Fruit fly (Drosophila melanogaster): ENCODE results near the gene CG5342.

DNA sequence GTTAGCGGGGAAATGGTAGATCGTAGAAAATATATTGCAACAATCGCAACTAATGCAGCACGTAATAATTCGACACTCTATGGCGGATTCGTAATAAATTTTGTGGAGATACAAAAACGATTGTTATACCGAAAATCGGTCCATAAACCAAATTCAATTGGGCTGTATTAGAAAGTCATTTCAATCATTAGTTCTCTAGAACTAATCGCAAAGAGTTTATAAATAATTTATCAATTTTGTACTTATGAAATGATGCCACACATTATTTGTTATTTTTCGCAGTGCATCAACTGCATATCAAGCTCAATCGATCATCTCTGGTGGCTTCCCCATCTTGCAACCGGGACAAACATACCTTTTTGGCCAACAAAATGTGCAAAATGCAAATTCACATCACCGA, 33.8 kb downstream of the CG5342 start:
- TF ChIP-seq Hr83 (GFP tag; optimal IDR thresholded peaks at IDR 0.05; ENCODE audit: poor library complexity, severe bottlenecking) (no peak), lola (GFP tag; optimal IDR thresholded peaks at IDR 0.05) (no peak)
